Worm (Caenorhabditis elegans) whole organism, midembryonic: Measurements from ENCODE around the gene lgc-48.

Experiments
- T22C8.4 ChIP-seq: fragments of 200-800 bp; sonication (Bioruptor generic); IDR thresholded peaks from 2 replicates; pipeline ENCODE4 v1.3.6; 2022; ENCODE audit warnings: missing genetic modification characterization, missing compliant biosample characterization
- flt-1 ChIP-seq: fragments of 200-800 bp; sonication (Bioruptor generic); IDR thresholded peaks from 2 replicates; pipeline ENCODE4 v1.3.6; 2022; ENCODE audit warnings: missing genetic modification characterization, missing compliant biosample characterization
- med-1 ChIP-seq: sonication (generic microtip); optimal IDR thresholded peaks from 2 replicates; lab custom pipeline; 2017; ENCODE audit warnings: missing genetic modification characterization, mild to moderate bottlenecking, missing compliant biosample characterization, antibody characterized with exemption, missing genetic modification reagents; ENCODE audit not compliant: insufficient read depth
- tab-1 ChIP-seq: fragments of 200-800 bp; sonication (Bioruptor generic); IDR thresholded peaks from 2 replicates; pipeline ENCODE4 v1.3.6; 2022; ENCODE audit warnings: missing genetic modification characterization, missing compliant biosample characterization
- ztf-23 ChIP-seq: fragments of 200-800 bp; sonication (Bioruptor generic); IDR thresholded peaks from 2 replicates; pipeline ENCODE4 v1.3.6; 2022; ENCODE audit warnings: missing genetic modification reagents, missing genetic modification characterization, missing compliant biosample characterization
- ztf-29 ChIP-seq: fragments of 200-800 bp; sonication (Bioruptor generic); IDR thresholded peaks from 2 replicates; pipeline ENCODE4 v1.3.6; 2022; ENCODE audit warnings: missing genetic modification reagents, missing genetic modification characterization, missing compliant biosample characterization

ce11 chrV:13380980-13381379 lies 40.9 kb downstream of the lgc-48 start, which contains the start of gene cpz-2:
- TF ChIP-seq flt-1 (GFP tag; lab: Robert Waterston, UW) (no peak), ztf-29 (GFP tag; lab: Robert Waterston, UW) (no peak), tab-1 (no peak), med-1 (GFP tag; lab: Kevin White, UChicago) (no peak), ztf-23 (GFP tag; lab: Robert Waterston, UW) (no peak), T22C8.4 (GFP tag; lab: Robert Waterston, UW) (no peak)
